Worm (Caenorhabditis elegans) whole organism, early embryonic: ENCODE results near the gene srg-57.

ENCODE experiments used
- B0310.2 ChIP-seq: sonication (generic microtip); optimal IDR thresholded peaks from 2 replicates; lab custom pipeline; 2016; ENCODE audit warnings: mild to moderate bottlenecking, missing genetic modification characterization, missing compliant biosample characterization
- F13C5.2 ChIP-seq: sonication (generic microtip); optimal IDR thresholded peaks from 2 replicates; lab custom pipeline; 2017; ENCODE audit warnings: mild to moderate bottlenecking, missing genetic modification characterization, inconsistent platforms, missing compliant biosample characterization
- aly-1 ChIP-seq: sonication (generic microtip); optimal IDR thresholded peaks from 2 replicates; lab custom pipeline; 2016; ENCODE audit warnings: missing genetic modification characterization, missing compliant biosample characterization
- ama-1 ChIP-seq: fragments of 150-350 bp; optimal IDR thresholded peaks from 2 replicates; lab custom pipeline; 2014
- flt-1 ChIP-seq: fragments of 200-800 bp; sonication (Bioruptor generic); IDR thresholded peaks from 2 replicates; pipeline ENCODE4 v1.3.6; 2022; ENCODE audit warnings: missing genetic modification characterization, missing compliant biosample characterization
- hmbx-1 ChIP-seq: sonication (generic microtip); optimal IDR thresholded peaks from 2 replicates; lab custom pipeline; 2016; ENCODE audit warnings: mild to moderate bottlenecking, missing genetic modification characterization, missing compliant biosample characterization
- pes-1 ChIP-seq: fragments of 200-800 bp; sonication (Bioruptor generic); IDR thresholded peaks from 2 replicates; pipeline ENCODE4 v1.3.6; 2022; ENCODE audit warnings: missing genetic modification reagents, missing genetic modification characterization, missing compliant biosample characterization
- scrt-1 ChIP-seq: fragments of 200-800 bp; sonication (Bioruptor generic); IDR thresholded peaks from 2 replicates; pipeline ENCODE4 v1.3.6; 2022; ENCODE audit warnings: missing genetic modification characterization, missing compliant biosample characterization
- sea-1 ChIP-seq: fragments of 200-800 bp; sonication (Bioruptor generic); conservative IDR thresholded peaks from 2 replicates; pipeline ENCODE4 v1.3.6; 2022; ENCODE audit warnings: missing genetic modification characterization, missing compliant biosample characterization
- tbx-11 ChIP-seq: fragments of 200-800 bp; sonication (Bioruptor generic); IDR thresholded peaks from 2 replicates; pipeline ENCODE4 v1.3.6; 2022; ENCODE audit warnings: missing genetic modification characterization, missing compliant biosample characterization
- tbx-37 ChIP-seq: fragments of 200-800 bp; sonication (Bioruptor generic); conservative IDR thresholded peaks from 2 replicates; pipeline ENCODE4 v1.3.6; 2022; ENCODE audit warnings: missing genetic modification reagents, missing genetic modification characterization, missing compliant biosample characterization
- tra-4 ChIP-seq: sonication (generic microtip); optimal IDR thresholded peaks from 2 replicates; lab custom pipeline; 2017; ENCODE audit warnings: missing genetic modification characterization, missing compliant biosample characterization

- TF ChIP-seq flt-1 (GFP tag; lab: Robert Waterston, UW), result no peak
- TF ChIP-seq scrt-1 (GFP tag; lab: Robert Waterston, UW), result no peak
- no peak for TF ChIP-seq tbx-11 (GFP tag; lab: Robert Waterston, UW)
- no peak for TF ChIP-seq tra-4 (tag; lab: Kevin White, UChicago)
- no peak for TF ChIP-seq ama-1 (lab: Kevin White, UChicago)
- no peak for TF ChIP-seq sea-1 (GFP tag; lab: Robert Waterston, UW)
- no peak for TF ChIP-seq B0310.2 (tag; lab: Kevin White, UChicago)
- no peak for TF ChIP-seq aly-1 (tag; lab: Kevin White, UChicago)
- no peak for TF ChIP-seq F13C5.2 (tag; lab: Kevin White, UChicago)
- TF ChIP-seq tbx-37 (GFP tag; lab: Robert Waterston, UW), result no peak
- TF ChIP-seq hmbx-1 (tag; lab: Kevin White, UChicago), result no peak
- TF ChIP-seq pes-1 (GFP tag; lab: Robert Waterston, UW), result no peak
Observed at ce11 chrV:2738174-2738573, 3.9 kb upstream of the srg-57 start, which contains the start of gene srg-56.
